Fruit fly (Drosophila melanogaster) whole organism, embryonic: ENCODE data around the gene Acbp6.

ENCODE experiments used
- CG10654 ChIP-seq: fragments of 200-800 bp; sonication (Bioruptor generic); optimal IDR thresholded peaks from 2 replicates; lab custom pipeline; 2016; ENCODE audit warnings: missing biosample characterization, missing genetic modification characterization
- CG11723 ChIP-seq: fragments of 200-800 bp; sonication (Bioruptor generic); optimal IDR thresholded peaks from 2 replicates; lab custom pipeline; 2017; ENCODE audit warnings: missing biosample characterization, mild to moderate bottlenecking, missing genetic modification characterization
- CG12659 ChIP-seq: fragments of 200-800 bp; sonication (Bioruptor generic); optimal IDR thresholded peaks from 3 replicates; lab custom pipeline; 2017; ENCODE audit warnings: mild to moderate bottlenecking, missing biosample characterization, missing genetic modification reagents, missing genetic modification characterization
- CG13894 ChIP-seq: fragments of 200-800 bp; sonication (Bioruptor generic); optimal IDR thresholded peaks from 3 replicates; lab custom pipeline; 2018; ENCODE audit warnings: missing biosample characterization, mild to moderate bottlenecking, missing genetic modification characterization, moderate library complexity
- CG14441 ChIP-seq: fragments of 200-800 bp; sonication (Bioruptor generic); IDR thresholded peaks from 2 replicates; pipeline ENCODE4 v1.3.6; 2022; ENCODE audit warnings: missing biosample characterization, missing genetic modification characterization
- CG1529 ChIP-seq: fragments of 200-800 bp; sonication (Bioruptor generic); optimal IDR thresholded peaks from 3 replicates; lab custom pipeline; 2018; ENCODE audit warnings: missing biosample characterization, missing genetic modification characterization
- CG16813 ChIP-seq: fragments of 200-800 bp; sonication (Bioruptor generic); IDR thresholded peaks from 3 replicates; pipeline ENCODE4 v1.3.6; 2022; ENCODE audit warnings: missing biosample characterization, missing genetic modification characterization; ENCODE audit not compliant: partially characterized antibody
- CG31388 ChIP-seq: fragments of 200-800 bp; sonication (Bioruptor generic); optimal IDR thresholded peaks from 2 replicates; lab custom pipeline; 2016; ENCODE audit warnings: missing biosample characterization, missing genetic modification characterization
- CG32767 ChIP-seq: fragments of 200-800 bp; sonication (Bioruptor generic); IDR thresholded peaks from 2 replicates; pipeline ENCODE4 v1.3.6; 2022; ENCODE audit warnings: missing biosample characterization, missing genetic modification characterization
- CG3995 ChIP-seq: fragments of 200-800 bp; sonication (Bioruptor generic); optimal IDR thresholded peaks from 3 replicates; lab custom pipeline; 2016; ENCODE audit warnings: missing biosample characterization, missing genetic modification characterization
- CG42726 ChIP-seq: fragments of 200-800 bp; sonication (Bioruptor generic); IDR thresholded peaks from 2 replicates; pipeline ENCODE4 v1.3.6; 2022; ENCODE audit warnings: missing biosample characterization, missing genetic modification characterization; ENCODE audit not compliant: partially characterized antibody
- CG4360 ChIP-seq: fragments of 200-800 bp; sonication (Bioruptor generic); IDR thresholded peaks from 2 replicates; pipeline ENCODE4 v1.3.6; 2022; ENCODE audit warnings: missing biosample characterization, missing genetic modification characterization
- CG4730 ChIP-seq: fragments of 200-800 bp; sonication (Bioruptor generic); IDR thresholded peaks from 2 replicates; pipeline ENCODE4 v1.3.6; 2022; ENCODE audit warnings: missing biosample characterization, missing genetic modification characterization
- CG4854 ChIP-seq: fragments of 200-800 bp; sonication (Bioruptor generic); optimal IDR thresholded peaks from 2 replicates; lab custom pipeline; 2016; ENCODE audit warnings: missing biosample characterization, missing genetic modification characterization, inconsistent platforms
- CG6175 ChIP-seq: fragments of 200-800 bp; sonication (Bioruptor generic); IDR thresholded peaks from 3 replicates; pipeline ENCODE4 v1.3.6; 2022; ENCODE audit warnings: missing biosample characterization, missing genetic modification characterization
- CG7372 ChIP-seq: fragments of 200-800 bp; sonication (Bioruptor generic); IDR thresholded peaks from 2 replicates; pipeline ENCODE4 v1.3.6; 2022; ENCODE audit warnings: missing biosample characterization, missing genetic modification characterization
- CG8765 ChIP-seq: fragments of 200-800 bp; sonication (Bioruptor generic); IDR thresholded peaks from 2 replicates; pipeline ENCODE4 v1.3.6; 2022; ENCODE audit warnings: missing biosample characterization, missing genetic modification characterization
- CoRest ChIP-seq: fragments of 200-800 bp; sonication (Bioruptor generic); optimal IDR thresholded peaks from 3 replicates; lab custom pipeline; 2018; ENCODE audit warnings: missing biosample characterization, mild to moderate bottlenecking, missing genetic modification characterization, moderate library complexity
- Dip2 ChIP-seq: fragments of 200-800 bp; sonication (Bioruptor generic); IDR thresholded peaks from 2 replicates; pipeline ENCODE4 v1.3.6; 2022; ENCODE audit warnings: missing biosample characterization, missing genetic modification characterization
- Drgx ChIP-seq: fragments of 200-800 bp; sonication (Bioruptor generic); IDR thresholded peaks from 2 replicates; pipeline ENCODE4 v1.3.6; 2022; ENCODE audit warnings: missing biosample characterization, missing genetic modification characterization
- Ets65A ChIP-seq: fragments of 200-800 bp; sonication (Bioruptor generic); peaks from one replicate; lab custom pipeline; 2016; ENCODE audit warnings: missing biosample characterization, missing genetic modification characterization
- Mad ChIP-seq: fragments of 200-800 bp; sonication (Bioruptor generic); optimal IDR thresholded peaks from 2 replicates; lab custom pipeline; 2016; ENCODE audit warnings: missing biosample characterization, missing genetic modification characterization
- NC2α ChIP-seq: fragments of 200-800 bp; sonication (Bioruptor generic); optimal IDR thresholded peaks from 2 replicates; lab custom pipeline; 2016; ENCODE audit warnings: missing biosample characterization, missing genetic modification characterization
- Ssrp ChIP-seq: fragments of 200-800 bp; sonication (Bioruptor generic); optimal IDR thresholded peaks from 2 replicates; lab custom pipeline; 2018; ENCODE audit warnings: missing biosample characterization, mild to moderate bottlenecking, missing genetic modification characterization, moderate library complexity
- Trl ChIP-seq, 3 experiments: fragments of >200 bp in 2 of 3; fragments of 200-800 bp in 1 of 3; sonication (Bioruptor generic) in 1 of 3; optimal IDR thresholded peaks; 2 replicates in 1 of 3; 3 replicates in 2 of 3; lab custom pipeline; 2016 to 2017; ENCODE audit warnings: missing biosample characterization in 1 of 3, missing genetic modification characterization in 1 of 3
- YL-1 ChIP-seq: fragments of 200-800 bp; sonication (Bioruptor generic); optimal IDR thresholded peaks from 3 replicates; lab custom pipeline; 2017; ENCODE audit warnings: missing biosample characterization, mild to moderate bottlenecking, missing genetic modification characterization
- ato ChIP-seq: fragments of 200-800 bp; sonication (Bioruptor generic); IDR thresholded peaks from 2 replicates; pipeline ENCODE4 v1.3.6; 2022; ENCODE audit warnings: missing biosample characterization, missing genetic modification characterization; ENCODE audit not compliant: partially characterized antibody
- bsh ChIP-seq, 2 experiments: fragments of 200-800 bp; sonication (Bioruptor generic); optimal IDR thresholded peaks; 2 replicates each; lab custom pipeline; 2017 to 2018; ENCODE audit warnings: mild to moderate bottlenecking in 2 of 2, missing biosample characterization in 2 of 2, missing genetic modification characterization in 2 of 2, moderate library complexity in 1 of 2
- chif ChIP-seq, 2 experiments: fragments of 200-800 bp; sonication (Bioruptor generic); optimal IDR thresholded peaks; 3 replicates each; lab custom pipeline; 2016; ENCODE audit warnings: missing biosample characterization in 2 of 2, missing genetic modification characterization in 2 of 2
- ci ChIP-seq: fragments of 200-800 bp; sonication (Bioruptor generic); IDR thresholded peaks from 3 replicates; pipeline ENCODE4 v1.3.6; 2022; ENCODE audit warnings: missing biosample characterization, missing genetic modification characterization
- dm ChIP-seq: fragments of 200-800 bp; sonication (Bioruptor generic); optimal IDR thresholded peaks from 3 replicates; lab custom pipeline; 2016; ENCODE audit warnings: missing biosample characterization, missing genetic modification characterization
- ftz-f1 ChIP-seq: fragments of 200-800 bp; sonication (Bioruptor generic); optimal IDR thresholded peaks from 2 replicates; lab custom pipeline; 2016; ENCODE audit warnings: missing biosample characterization, missing genetic modification characterization
- gfzf ChIP-seq: fragments of 200-800 bp; sonication (Bioruptor generic); optimal IDR thresholded peaks from 2 replicates; lab custom pipeline; 2016; ENCODE audit warnings: missing biosample characterization, mild to moderate bottlenecking, missing genetic modification characterization, moderate library complexity
- ham ChIP-seq: fragments of 200-800 bp; sonication (Bioruptor generic); IDR thresholded peaks from 2 replicates; pipeline ENCODE4 v1.3.6; 2022; ENCODE audit warnings: missing biosample characterization, missing genetic modification characterization
- hth ChIP-seq: fragments of >200 bp; optimal IDR thresholded peaks from 2 replicates; lab custom pipeline; 2017; ENCODE audit warnings: inconsistent platforms
- jing ChIP-seq: fragments of 200-800 bp; sonication (Bioruptor generic); optimal IDR thresholded peaks from 2 replicates; lab custom pipeline; 2018; ENCODE audit warnings: missing biosample characterization, mild to moderate bottlenecking, missing genetic modification characterization
- kni ChIP-seq: fragments of 200-800 bp; sonication (Bioruptor generic); optimal IDR thresholded peaks from 3 replicates; lab custom pipeline; 2017; ENCODE audit warnings: mild to moderate bottlenecking, missing biosample characterization, missing genetic modification reagents, missing genetic modification characterization
- nmo ChIP-seq: fragments of 200-800 bp; sonication (Bioruptor generic); optimal IDR thresholded peaks from 2 replicates; lab custom pipeline; 2018; ENCODE audit warnings: missing biosample characterization, mild to moderate bottlenecking, missing genetic modification characterization, moderate library complexity
- nom ChIP-seq: fragments of 200-800 bp; sonication (Bioruptor generic); optimal IDR thresholded peaks from 2 replicates; lab custom pipeline; 2017; ENCODE audit warnings: missing biosample characterization, missing genetic modification characterization, mild to moderate bottlenecking, moderate library complexity, missing genetic modification reagents
- pan ChIP-seq, 4 experiments: fragments of >200 bp in 3 of 4; fragments of 200-800 bp in 1 of 4; sonication (Bioruptor generic) in 1 of 4; optimal IDR thresholded peaks in 3 of 4; IDR thresholded peaks in 1 of 4; 2 replicates each; pipeline versions ENCODE4 v1.3.6 to Lab custom; 2017 to 2022; ENCODE audit warnings: missing biosample characterization in 2 of 4, missing genetic modification characterization in 2 of 4, mixed read lengths in 1 of 4
- pho ChIP-seq: fragments of 200-800 bp; sonication (Bioruptor generic); optimal IDR thresholded peaks from 2 replicates; lab custom pipeline; 2016; ENCODE audit warnings: missing biosample characterization, missing genetic modification characterization
- prd ChIP-seq, 3 experiments: fragments of >200 bp in 2 of 3; fragments of 200-800 bp in 1 of 3; sonication (Bioruptor generic) in 1 of 3; optimal IDR thresholded peaks in 2 of 3; IDR thresholded peaks in 1 of 3; 2 replicates in 2 of 3; 3 replicates in 1 of 3; pipeline versions ENCODE4 v1.3.6 to Lab custom; 2017 to 2022; ENCODE audit warnings: missing biosample characterization in 1 of 3, missing genetic modification characterization in 1 of 3
- shn ChIP-seq: fragments of 200-800 bp; sonication (Bioruptor generic); optimal IDR thresholded peaks from 3 replicates; lab custom pipeline; 2016; ENCODE audit warnings: missing biosample characterization, missing genetic modification characterization
- sqz ChIP-seq: fragments of 200-800 bp; sonication (Bioruptor generic); optimal IDR thresholded peaks from 3 replicates; lab custom pipeline; 2018; ENCODE audit warnings: missing biosample characterization, mild to moderate bottlenecking, missing genetic modification characterization
- wek ChIP-seq: fragments of 200-800 bp; sonication (Bioruptor generic); optimal IDR thresholded peaks from 3 replicates; lab custom pipeline; 2018; ENCODE audit warnings: missing biosample characterization, mild to moderate bottlenecking, missing genetic modification characterization, moderate library complexity
- zen ChIP-seq: fragments of 200-800 bp; sonication (Bioruptor generic); optimal IDR thresholded peaks from 3 replicates; lab custom pipeline; 2018; ENCODE audit warnings: missing biosample characterization, mild to moderate bottlenecking, missing genetic modification characterization, moderate library complexity

Gene Acbp6

dm6 chr3L:7133699-7134655 is 5.3 kb downstream of the Acbp6 start, which contains the start of gene melt (continued):
- peak; percentile 82 for TF ChIP-seq Mad (GFP tag; lab: Kevin White, UChicago)
- TF ChIP-seq NC2α (GFP tag; lab: Kevin White, UChicago) = peak; percentile 59
- TF ChIP-seq dm (GFP tag; lab: Kevin White, UChicago) = peak; percentile 72
- TF ChIP-seq ato (GFP tag; lab: Robert Waterston, UW) = 0 out of 2 replicates have a peak, but pooled peaks have one; percentile 40
- TF ChIP-seq ftz-f1 = no peak
- TF ChIP-seq CG12659 (GFP tag; lab: Kevin White, UChicago) = peak; percentile 92
- peak; percentile 49 for TF ChIP-seq CG31388
- peak; percentile 94 for TF ChIP-seq nmo (GFP tag; lab: Kevin White, UChicago)
- no peak for TF ChIP-seq gfzf (GFP tag; lab: Kevin White, UChicago)

DNA sequence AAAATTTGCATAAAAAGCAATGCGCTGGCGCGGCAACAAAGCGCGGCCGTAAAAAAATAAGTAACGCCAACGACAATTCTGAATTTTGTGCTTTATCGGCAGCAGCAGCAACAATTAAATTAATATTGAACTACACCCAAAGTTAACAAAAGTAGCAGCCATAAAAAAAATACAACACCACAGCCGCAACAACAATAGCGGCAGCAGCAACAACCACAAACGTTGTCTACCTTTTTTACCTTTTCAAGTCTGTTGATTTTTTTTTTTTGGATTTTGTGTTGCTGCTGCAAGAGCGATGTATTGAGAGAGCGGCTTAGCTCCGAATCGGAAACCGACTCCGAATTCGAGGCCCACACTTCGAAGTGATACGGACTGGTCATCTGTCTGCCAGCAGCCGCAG is 6.1 kb downstream of the Acbp6 start:
- peak; percentile 74; the same call in 1 of the 3 replicates for TF ChIP-seq CG6175 (GFP tag; lab: Robert Waterston, UW)
- TF ChIP-seq pho (GFP tag; lab: Kevin White, UChicago) = no peak
- no peak for TF ChIP-seq CG10654 (GFP tag; lab: Kevin White, UChicago)
- TF ChIP-seq nom (GFP tag; lab: Kevin White, UChicago) = peak; percentile 79
- TF ChIP-seq CG3995 = no peak
- no peak for TF ChIP-seq CG16813 (GFP tag; lab: Robert Waterston, UW)
- TF ChIP-seq ci (GFP tag; lab: Robert Waterston, UW) = 0 out of 3 replicates have a peak, but pooled peaks have one; percentile 7
- peak; percentile 80 for TF ChIP-seq sqz (GFP tag; lab: Kevin White, UChicago)
- no peak for TF ChIP-seq wek (GFP tag; lab: Kevin White, UChicago)
- TF ChIP-seq Ets65A = no peak
- TF ChIP-seq prd (optimal IDR thresholded peaks at IDR 0.05; lab: Kevin White, UChicago) = no peak
- no peak for TF ChIP-seq prd (GFP tag; IDR thresholded peaks at IDR 0.05; lab: Robert Waterston, UW)
- TF ChIP-seq CG4854 (GFP tag; lab: Kevin White, UChicago) = no peak
- no peak for TF ChIP-seq CG1529 (GFP tag; lab: Kevin White, UChicago)
- TF ChIP-seq chif (GFP tag; optimal IDR thresholded peaks at IDR 0.05; lab: Kevin White, UChicago) = no peak
- TF ChIP-seq CG42726 (GFP tag; lab: Robert Waterston, UW) = no peak
- TF ChIP-seq Trl (optimal IDR thresholded peaks at IDR 0.05; lab: Kevin White, UChicago) = peak in 1 of 2 experiments; percentile 12
- no peak for TF ChIP-seq Trl (GFP tag; optimal IDR thresholded peaks at IDR 0.05; lab: Kevin White, UChicago)
- TF ChIP-seq Dip2 (GFP tag; lab: Robert Waterston, UW) = no peak
- TF ChIP-seq CG13894 = no peak
- TF ChIP-seq hth = no peak
- peak; percentile 3 for TF ChIP-seq CG11723 (GFP tag; lab: Kevin White, UChicago)
- TF ChIP-seq CG14441 (GFP tag; lab: Robert Waterston, UW) = no peak
- TF ChIP-seq CG4730 = no peak
- TF ChIP-seq kni (GFP tag; lab: Kevin White, UChicago) = no peak
- no peak for TF ChIP-seq CG32767 (GFP tag; lab: Robert Waterston, UW)
- TF ChIP-seq jing (GFP tag; lab: Kevin White, UChicago) = no peak
- TF ChIP-seq CG8765 = 0 out of 2 replicates have a peak, but pooled peaks have one; percentile 6
- TF ChIP-seq zen (tag; lab: Kevin White, UChicago) = no peak
- TF ChIP-seq CG7372 = no peak
- TF ChIP-seq bsh (GFP tag; optimal IDR thresholded peaks at IDR 0.05; lab: Kevin White, UChicago) = peak in 1 of 2 experiments; percentile 51
- TF ChIP-seq Drgx (GFP tag; lab: Robert Waterston, UW) = peak; percentile 57
- TF ChIP-seq CoRest (tag; lab: Kevin White, UChicago) = no peak
- TF ChIP-seq Ssrp (tag; lab: Kevin White, UChicago) = no peak
- peak; percentile 77 for TF ChIP-seq CG4360 (GFP tag; lab: Robert Waterston, UW)
- TF ChIP-seq pan (optimal IDR thresholded peaks at IDR 0.05; lab: Kevin White, UChicago) = no peak
- TF ChIP-seq pan (GFP tag; optimal IDR thresholded peaks at IDR 0.05 in 1 of 2, IDR thresholded peaks at IDR 0.05 in 1 of 2) = peak in 1 of 2 experiments; percentile 21
- TF ChIP-seq YL-1 (GFP tag; lab: Kevin White, UChicago) = no peak
- no peak for TF ChIP-seq ham (GFP tag; lab: Robert Waterston, UW)
- TF ChIP-seq shn (GFP tag; lab: Kevin White, UChicago) = no peak
